Worm (Caenorhabditis elegans): Measurements from ENCODE around the gene eel-1.

The eel-1 gene

DNA sequence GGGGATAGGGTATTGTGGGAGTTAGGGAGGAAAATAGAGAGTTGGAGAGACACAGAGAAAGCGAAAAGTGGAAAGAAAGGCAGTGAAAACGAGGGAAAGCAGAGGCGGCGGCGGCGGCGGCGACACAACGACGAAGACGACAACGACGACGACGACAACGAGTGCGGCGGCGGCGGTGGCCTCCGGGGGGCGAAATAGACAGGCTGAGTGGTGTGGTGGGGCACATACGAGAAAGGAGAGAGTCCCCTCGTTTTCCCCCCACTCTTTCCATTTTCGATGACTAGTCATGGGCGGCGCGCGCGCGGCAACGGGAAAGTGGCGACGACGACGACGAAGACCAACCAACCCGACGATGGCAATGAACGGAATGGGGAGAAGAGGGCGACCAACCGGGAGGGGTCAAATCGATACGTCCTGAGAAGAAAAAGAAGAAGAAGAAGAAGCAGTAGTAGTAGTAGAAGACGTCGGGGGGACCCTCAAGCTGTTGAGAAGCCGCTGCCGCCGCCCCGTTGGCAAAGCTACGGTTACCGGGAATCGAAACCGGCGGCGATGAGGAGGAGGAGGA lies 51.2 kb downstream of the eel-1 start (continued):
- TF ChIP-seq unc-62 (GFP tag; optimal IDR thresholded peaks at IDR 0.05), result no peak
- TF ChIP-seq dmd-4 (tag; optimal IDR thresholded peaks at IDR 0.05), result no peak
- peak; percentile 72 for TF ChIP-seq F13H6.1 (tag; optimal IDR thresholded peaks at IDR 0.05)
- peak; percentile 34 for TF ChIP-seq lin-13 (GFP tag; optimal IDR thresholded peaks at IDR 0.05)
- TF ChIP-seq elt-1 (tag; optimal IDR thresholded peaks at IDR 0.05), result no peak
- no peak for TF ChIP-seq ztf-1 (GFP tag; conservative IDR thresholded peaks at IDR 0.05)
- no peak for TF ChIP-seq ama-1 (optimal IDR thresholded peaks at IDR 0.05)
- TF ChIP-seq mdl-1 (tag; optimal IDR thresholded peaks at IDR 0.05), result no peak
- TF ChIP-seq C34F6.9 (tag; optimal IDR thresholded peaks at IDR 0.05), result peak; percentile 24
- TF ChIP-seq nhr-12 (tag; optimal IDR thresholded peaks at IDR 0.05), result no peak
- TF ChIP-seq sma-3 (GFP tag; optimal IDR thresholded peaks at IDR 0.05), result no peak

DNA sequence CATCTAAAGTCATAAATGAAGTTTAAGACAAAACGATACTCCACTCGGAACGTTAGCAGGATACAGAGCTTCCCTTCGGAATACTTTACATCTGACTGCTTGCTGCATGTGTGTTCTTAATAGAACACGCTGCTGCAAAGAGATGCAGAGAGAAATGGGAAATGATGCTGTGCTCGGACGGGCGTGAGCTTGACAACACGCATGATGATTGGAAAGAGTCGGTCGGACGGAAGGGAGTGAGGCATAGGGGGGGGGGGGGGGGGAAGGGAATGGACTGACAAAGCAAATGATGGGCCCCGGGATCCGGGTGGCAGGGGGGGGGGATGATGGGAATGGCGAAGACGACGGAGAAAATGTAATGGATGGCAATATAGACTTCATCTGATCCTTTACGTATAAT lies 52.6 kb downstream of the eel-1 start:
- TF ChIP-seq zag-1 (tag; optimal IDR thresholded peaks at IDR 0.05), result no peak
- no peak for TF ChIP-seq fos-1 (tag; optimal IDR thresholded peaks at IDR 0.05)
- no peak for TF ChIP-seq ZK546.5 (tag; optimal IDR thresholded peaks at IDR 0.05)
- TF ChIP-seq unc-55 (GFP tag; optimal IDR thresholded peaks at IDR 0.05), result peak; percentile 17

DNA sequence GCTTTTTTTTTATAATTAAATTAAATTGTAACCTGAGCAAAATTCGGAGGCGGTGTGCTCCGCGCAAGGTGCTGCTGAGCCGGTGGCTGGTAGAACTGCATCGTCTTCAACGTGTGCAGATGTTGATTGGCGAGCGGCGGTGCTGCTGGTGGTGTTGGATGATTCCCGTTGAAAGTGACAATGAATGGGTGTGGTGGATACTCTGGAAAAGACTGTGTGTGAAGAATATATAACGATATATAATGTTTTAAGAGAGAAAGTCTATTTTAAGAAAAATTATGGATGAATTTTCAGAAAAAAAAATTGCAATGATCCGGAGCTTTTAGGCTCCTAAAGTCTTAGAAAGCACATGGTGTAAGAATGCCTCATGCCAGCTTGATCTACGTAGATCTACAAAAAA lies 54.5 kb downstream of the eel-1 start, which contains the start of gene Y54G2A.26:
TSS of gene Y54G2A.26 (minus strand) at position 101 of the 400 bp plus-strand sequence.
- no peak for TF ChIP-seq ceh-16 (tag; optimal IDR thresholded peaks at IDR 0.05)
- no peak for TF ChIP-seq unc-62 (GFP tag; optimal IDR thresholded peaks at IDR 0.05)
- TF ChIP-seq nhr-237 (tag; optimal IDR thresholded peaks at IDR 0.05), result no peak
- no peak for TF ChIP-seq nhr-23 (tag; optimal IDR thresholded peaks at IDR 0.05)
- no peak for TF ChIP-seq ceh-82 (tag; optimal IDR thresholded peaks at IDR 0.05)
- no peak for TF ChIP-seq F13H6.1 (tag; optimal IDR thresholded peaks at IDR 0.05)
- TF ChIP-seq nhr-129 (tag; optimal IDR thresholded peaks at IDR 0.05), result no peak
- no peak for TF ChIP-seq R02D3.7 (tag; optimal IDR thresholded peaks at IDR 0.05)
- TF ChIP-seq unc-39 (tag; optimal IDR thresholded peaks at IDR 0.05), result no peak
- TF ChIP-seq ztf-4 (tag; optimal IDR thresholded peaks at IDR 0.05), result no peak
- TF ChIP-seq gmeb-1 (tag; optimal IDR thresholded peaks at IDR 0.05), result no peak
- no peak for TF ChIP-seq nhr-11 (tag; optimal IDR thresholded peaks at IDR 0.05)
- no peak for TF ChIP-seq sem-4 (tag; optimal IDR thresholded peaks at IDR 0.05)
- no peak for TF ChIP-seq elt-3 (tag; optimal IDR thresholded peaks at IDR 0.05)
- no peak for TF ChIP-seq peb-1 (tag; optimal IDR thresholded peaks at IDR 0.05)
- TF ChIP-seq C34F6.9 (tag; optimal IDR thresholded peaks at IDR 0.05), result no peak
- no peak for TF ChIP-seq skn-1 (tag; optimal IDR thresholded peaks at IDR 0.05)
- no peak for TF ChIP-seq sma-9 (GFP tag; optimal IDR thresholded peaks at IDR 0.05)
- no peak for TF ChIP-seq sma-9 (tag; optimal IDR thresholded peaks at IDR 0.05)
- no peak for TF ChIP-seq sma-3 (GFP tag; optimal IDR thresholded peaks at IDR 0.05)

DNA sequence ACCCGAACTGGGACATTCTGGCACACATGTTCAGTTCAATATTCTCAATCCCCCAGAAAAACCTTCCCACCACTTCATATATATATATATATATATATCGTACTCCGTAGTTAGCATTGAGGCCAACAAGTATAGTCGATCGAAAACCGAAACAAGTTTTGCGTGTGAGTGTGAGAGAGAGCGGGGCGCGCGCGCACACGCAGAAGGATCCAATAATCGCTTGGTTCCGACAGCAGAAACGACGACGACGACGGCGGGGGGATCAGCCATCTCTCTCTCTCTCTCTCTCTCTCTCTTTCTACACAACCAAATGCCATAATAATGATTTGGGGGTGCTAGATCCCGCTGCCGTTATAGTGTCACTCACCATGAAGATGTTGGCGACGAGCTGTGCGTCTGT lies 55.0 kb downstream of the eel-1 start:
- TF ChIP-seq F13H6.1 (tag; optimal IDR thresholded peaks at IDR 0.05) (peak; percentile 3), sem-4 (tag; optimal IDR thresholded peaks at IDR 0.05) (peak; percentile 10), skn-1 (tag; optimal IDR thresholded peaks at IDR 0.05) (no peak), C34F6.9 (tag; optimal IDR thresholded peaks at IDR 0.05) (no peak), ama-1 (optimal IDR thresholded peaks at IDR 0.05) (no peak), nhr-129 (tag; optimal IDR thresholded peaks at IDR 0.05) (peak; percentile 8), ztf-4 (tag; optimal IDR thresholded peaks at IDR 0.05) (no peak), ceh-82 (tag; optimal IDR thresholded peaks at IDR 0.05) (no peak), elt-1 (tag; optimal IDR thresholded peaks at IDR 0.05) (no peak), nhr-25 (tag; optimal IDR thresholded peaks at IDR 0.05) (peak; percentile 0)

DNA sequence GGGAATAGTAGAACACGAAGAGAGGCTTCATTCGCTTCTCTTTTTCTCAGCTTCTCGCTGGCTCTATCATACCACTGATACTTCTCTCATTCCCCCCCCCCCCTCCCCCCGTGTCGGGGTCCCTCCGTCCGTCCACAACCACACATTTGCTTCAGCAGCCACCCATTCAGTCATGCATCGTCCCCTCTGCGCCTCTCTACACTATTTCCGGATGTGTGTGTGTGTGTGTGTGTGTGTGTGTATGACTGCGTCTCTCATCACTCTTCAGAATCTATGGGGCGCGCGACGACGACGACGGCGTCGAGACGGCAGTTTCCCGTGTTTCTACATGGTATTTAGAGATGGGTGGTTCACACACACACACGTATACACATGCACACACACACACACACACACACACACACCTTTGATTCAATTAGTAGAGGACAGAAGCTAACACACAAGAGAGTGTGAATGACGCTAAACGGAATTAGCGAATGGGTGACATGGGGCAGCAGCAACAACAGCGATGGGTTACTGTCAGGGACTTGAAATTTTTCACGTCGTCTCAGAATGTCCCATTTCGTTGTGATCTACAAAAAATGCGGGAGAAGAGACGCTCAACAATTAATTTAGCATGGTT lies 56.5 kb downstream of the eel-1 start:
- TF ChIP-seq mdl-1 (tag; optimal IDR thresholded peaks at IDR 0.05) (peak in 1 of 2 experiments; percentile 59), ceh-82 (tag; optimal IDR thresholded peaks at IDR 0.05) (no peak), nhr-6 (tag; optimal IDR thresholded peaks at IDR 0.05) (no peak), unc-62 (GFP tag; optimal IDR thresholded peaks at IDR 0.05) (no peak), mab-5 (tag; optimal IDR thresholded peaks at IDR 0.05) (peak; percentile 52), peb-1 (tag; optimal IDR thresholded peaks at IDR 0.05) (no peak), nhr-129 (tag; optimal IDR thresholded peaks at IDR 0.05) (peak; percentile 67), skn-1 (tag; optimal IDR thresholded peaks at IDR 0.05) (no peak), nhr-11 (tag; optimal IDR thresholded peaks at IDR 0.05) (no peak), C34F6.9 (tag; optimal IDR thresholded peaks at IDR 0.05) (peak; percentile 59), lin-39 (tag; optimal IDR thresholded peaks at IDR 0.05) (no peak), nhr-23 (tag; optimal IDR thresholded peaks at IDR 0.05) (no peak), unc-55 (GFP tag; optimal IDR thresholded peaks at IDR 0.05) (peak; percentile 82), lin-13 (GFP tag; optimal IDR thresholded peaks at IDR 0.05) (peak; percentile 19), ztf-1 (GFP tag; conservative IDR thresholded peaks at IDR 0.05) (no peak), gmeb-1 (tag; optimal IDR thresholded peaks at IDR 0.05) (no peak), ZK546.5 (tag; optimal IDR thresholded peaks at IDR 0.05) (no peak), ama-1 (optimal IDR thresholded peaks at IDR 0.05) (no peak), F13H6.1 (tag; optimal IDR thresholded peaks at IDR 0.05) (no peak), lsy-2 (tag; optimal IDR thresholded peaks at IDR 0.05) (peak in 1 of 2 experiments; percentile 46), blmp-1 (tag; optimal IDR thresholded peaks at IDR 0.05; ENCODE audit: insufficient read depth) (no peak), ztf-11 (tag; optimal IDR thresholded peaks at IDR 0.05) (no peak), Y55F3AM.14 (GFP tag; optimal IDR thresholded peaks at IDR 0.05) (peak; percentile 44), mbf-1 (tag; optimal IDR thresholded peaks at IDR 0.05) (no peak), nhr-12 (tag; optimal IDR thresholded peaks at IDR 0.05) (no peak), nhr-21 (tag; optimal IDR thresholded peaks at IDR 0.05) (no peak), lin-11 (tag; optimal IDR thresholded peaks at IDR 0.05) (peak; percentile 50)

Data from whole organism, L2 larva.